Comparison of ENCODE assay signal across 7 worm cellular contexts in genomic region chrIII:6402346-6402745, ce11.
TF ChIP-seq lines count a peak whose summit lies in the region.

No protein-coding gene starts in this region.

TF ChIP-seq in whole organism, L1 larva, 84 proteins besides CTCF, POLR2A, EP300 and RAD21 (continues in another document):
- TF ChIP-seq snpc-4 (tag; optimal IDR thresholded peaks at IDR 0.05; lab: Kevin White, UChicago) = no peak
- peak; percentile 57 for TF ChIP-seq lin-39 (tag; optimal IDR thresholded peaks at IDR 0.05; lab: Kevin White, UChicago)
- no peak for TF ChIP-seq jun-1 (tag; optimal IDR thresholded peaks at IDR 0.05; lab: Kevin White, UChicago)
- no peak for TF ChIP-seq ztf-4 (tag; optimal IDR thresholded peaks at IDR 0.05; lab: Kevin White, UChicago)
- TF ChIP-seq tbx-2 (tag; optimal IDR thresholded peaks at IDR 0.05; lab: Kevin White, UChicago) = peak; percentile 54
- TF ChIP-seq grh-1 (GFP tag; IDR thresholded peaks at IDR 0.05; lab: Robert Waterston, UW) = no peak
- TF ChIP-seq sup-37 (GFP tag; optimal IDR thresholded peaks at IDR 0.05; lab: Kevin White, UChicago) = peak; percentile 23
- peak in 1 of 2 experiments; percentile 14 for TF ChIP-seq lin-35 (GFP tag; optimal IDR thresholded peaks at IDR 0.05; lab: Kevin White, UChicago)
- TF ChIP-seq mef-2 (tag; optimal IDR thresholded peaks at IDR 0.05; lab: Kevin White, UChicago) = no peak
- TF ChIP-seq lsy-2 (tag; optimal IDR thresholded peaks at IDR 0.05; lab: Kevin White, UChicago) = peak; percentile 22 to 51
- TF ChIP-seq nhr-71 (tag; optimal IDR thresholded peaks at IDR 0.05; lab: Kevin White, UChicago) = peak; percentile 91
- no peak for TF ChIP-seq ceh-63 (GFP tag; optimal IDR thresholded peaks at IDR 0.05; lab: Kevin White, UChicago)
- no peak for TF ChIP-seq nhr-84 (tag; optimal IDR thresholded peaks at IDR 0.05; lab: Kevin White, UChicago)

TF ChIP-seq in whole organism, L2 larva, 48 proteins besides CTCF, POLR2A, EP300 and RAD21:
- TF ChIP-seq sma-9 (GFP tag; optimal IDR thresholded peaks at IDR 0.05; lab: Kevin White, UChicago) (peak; percentile 68), sma-9 (tag; optimal IDR thresholded peaks at IDR 0.05; lab: Kevin White, UChicago) (no peak), nhr-237 (tag; optimal IDR thresholded peaks at IDR 0.05; lab: Kevin White, UChicago) (no peak), lsy-2 (tag; optimal IDR thresholded peaks at IDR 0.05; lab: Kevin White, UChicago) (peak in 1 of 2 experiments; percentile 28), nhr-6 (tag; optimal IDR thresholded peaks at IDR 0.05; lab: Kevin White, UChicago) (peak; percentile 15), lin-11 (tag; optimal IDR thresholded peaks at IDR 0.05; lab: Kevin White, UChicago) (no peak), C34F6.9 (tag; optimal IDR thresholded peaks at IDR 0.05; lab: Kevin White, UChicago) (peak; percentile 3), ztf-4 (tag; optimal IDR thresholded peaks at IDR 0.05; lab: Kevin White, UChicago) (peak; percentile 37), crh-2 (tag; optimal IDR thresholded peaks at IDR 0.05; lab: Kevin White, UChicago) (peak; percentile 97), nhr-129 (tag; optimal IDR thresholded peaks at IDR 0.05; lab: Kevin White, UChicago) (peak; percentile 72), F13H6.1 (tag; optimal IDR thresholded peaks at IDR 0.05; lab: Kevin White, UChicago) (peak; percentile 78), sma-3 (GFP tag; optimal IDR thresholded peaks at IDR 0.05; lab: Kevin White, UChicago) (no peak), lin-13 (GFP tag; optimal IDR thresholded peaks at IDR 0.05; lab: Kevin White, UChicago) (peak; percentile 43)
TF ChIP-seq in whole organism, L2 larva: peak in this region for 9.

TF ChIP-seq in whole organism, L3 larva, 47 proteins besides CTCF, POLR2A, EP300 and RAD21:
- TF ChIP-seq nhr-77 (tag; optimal IDR thresholded peaks at IDR 0.05; lab: Kevin White, UChicago) = no peak
- peak; percentile 56 for TF ChIP-seq lin-39 (tag; optimal IDR thresholded peaks at IDR 0.05; lab: Kevin White, UChicago)
- peak; percentile 65 for TF ChIP-seq nhr-11 (tag; optimal IDR thresholded peaks at IDR 0.05; lab: Kevin White, UChicago)
- peak; percentile 23 for TF ChIP-seq nfya-1 (tag; optimal IDR thresholded peaks at IDR 0.05; lab: Kevin White, UChicago; ENCODE audit: insufficient read depth)
- TF ChIP-seq tbx-2 (tag; optimal IDR thresholded peaks at IDR 0.05; lab: Kevin White, UChicago) = no peak

TF ChIP-seq in whole organism, L4 larva, 104 proteins besides CTCF, POLR2A, EP300 and RAD21:
- TF ChIP-seq hlh-11 (tag; optimal IDR thresholded peaks at IDR 0.05; lab: Kevin White, UChicago) (peak; percentile 35), ztf-11 (tag; optimal IDR thresholded peaks at IDR 0.05; lab: Kevin White, UChicago) (no peak), unc-62 (GFP tag; optimal IDR thresholded peaks at IDR 0.05 in 1 of 2; lab: Kevin White, UChicago) (peak in 1 of 2 experiments; percentile 74), unc-62 (tag; optimal IDR thresholded peaks at IDR 0.05; lab: Kevin White, UChicago) (no peak), daf-16 (GFP tag; optimal IDR thresholded peaks at IDR 0.05; lab: Kevin White, UChicago) (peak in 1 of 2 experiments; percentile 64), daf-16 (tag; optimal IDR thresholded peaks at IDR 0.05; lab: Kevin White, UChicago) (no peak)

TF ChIP-seq in whole organism, late embryonic, 69 proteins besides CTCF, POLR2A, EP300 and RAD21:
- TF ChIP-seq ceh-18 (tag; optimal IDR thresholded peaks at IDR 0.05; lab: Kevin White, UChicago) = peak; percentile 76
- no peak for TF ChIP-seq pat-9 (tag; optimal IDR thresholded peaks at IDR 0.05; lab: Kevin White, UChicago)
- TF ChIP-seq ttx-3 (tag; optimal IDR thresholded peaks at IDR 0.05; lab: Kevin White, UChicago) = no peak
- peak; percentile 57 for TF ChIP-seq rnt-1 (tag; optimal IDR thresholded peaks at IDR 0.05; lab: Kevin White, UChicago)
- peak; percentile 89 for TF ChIP-seq unc-55 (GFP tag; optimal IDR thresholded peaks at IDR 0.05; lab: Kevin White, UChicago)
- peak; percentile 15 for TF ChIP-seq nfya-1 (tag; optimal IDR thresholded peaks at IDR 0.05; lab: Kevin White, UChicago)
- TF ChIP-seq tbx-2 (tag; optimal IDR thresholded peaks at IDR 0.05; lab: Kevin White, UChicago) = peak; percentile 23

TF ChIP-seq in whole organism, mixed stage, embryonic, 35 proteins besides CTCF, POLR2A, EP300 and RAD21:
- peak; percentile 89 for TF ChIP-seq unc-62 (GFP tag; optimal IDR thresholded peaks at IDR 0.05; lab: Kevin White, UChicago)
- TF ChIP-seq unc-120 (tag; optimal IDR thresholded peaks at IDR 0.05; lab: Kevin White, UChicago; ENCODE audit: poor library complexity, severe bottlenecking) = peak; percentile 69
- peak; percentile 48 for TF ChIP-seq mab-5 (tag; optimal IDR thresholded peaks at IDR 0.05; lab: Kevin White, UChicago)
- TF ChIP-seq blmp-1 (tag; optimal IDR thresholded peaks at IDR 0.05; lab: Kevin White, UChicago) = no peak
- TF ChIP-seq hlh-1 (tag; optimal IDR thresholded peaks at IDR 0.05; lab: Kevin White, UChicago) = peak; percentile 99
TF ChIP-seq in whole organism, mixed stage, embryonic: peak in this region for 4.

TF ChIP-seq in whole organism, young adult, 124 proteins besides CTCF, POLR2A, EP300 and RAD21:
- no peak for TF ChIP-seq Y95B8A.8 (GFP tag; IDR thresholded peaks at IDR 0.05; lab: Robert Waterston, UW)
- TF ChIP-seq somi-1 (GFP tag; optimal IDR thresholded peaks at IDR 0.05; lab: Kevin White, UChicago) = peak; percentile 33
